Worm (Caenorhabditis elegans) whole organism, midembryonic: ENCODE data around the gene algn-9.

Experiments used
- cog-1 ChIP-seq: sonication (generic microtip); optimal IDR thresholded peaks from 2 replicates; lab custom pipeline; 2016; ENCODE audit warnings: missing genetic modification characterization, missing compliant biosample characterization
- flt-1 ChIP-seq: fragments of 200-800 bp; sonication (Bioruptor generic); IDR thresholded peaks from 2 replicates; pipeline ENCODE4 v1.3.6; 2022; ENCODE audit warnings: missing genetic modification characterization, missing compliant biosample characterization
- klf-2 ChIP-seq: fragments of 200-800 bp; sonication (Bioruptor generic); conservative IDR thresholded peaks from 2 replicates; pipeline ENCODE4 v1.3.6; 2022; ENCODE audit warnings: missing genetic modification reagents, missing genetic modification characterization, missing compliant biosample characterization
- med-1 ChIP-seq: sonication (generic microtip); optimal IDR thresholded peaks from 2 replicates; lab custom pipeline; 2017; ENCODE audit warnings: missing genetic modification characterization, mild to moderate bottlenecking, missing compliant biosample characterization, antibody characterized with exemption, missing genetic modification reagents; ENCODE audit not compliant: insufficient read depth
- ref-1 ChIP-seq: fragments of 200-800 bp; sonication (Bioruptor generic); conservative IDR thresholded peaks from 2 replicates; pipeline ENCODE4 v1.3.6; 2022; ENCODE audit warnings: missing genetic modification reagents, missing genetic modification characterization, missing compliant biosample characterization
- tab-1 ChIP-seq: fragments of 200-800 bp; sonication (Bioruptor generic); IDR thresholded peaks from 2 replicates; pipeline ENCODE4 v1.3.6; 2022; ENCODE audit warnings: missing genetic modification characterization, missing compliant biosample characterization
- ztf-23 ChIP-seq: fragments of 200-800 bp; sonication (Bioruptor generic); IDR thresholded peaks from 2 replicates; pipeline ENCODE4 v1.3.6; 2022; ENCODE audit warnings: missing genetic modification reagents, missing genetic modification characterization, missing compliant biosample characterization
- ztf-29 ChIP-seq: fragments of 200-800 bp; sonication (Bioruptor generic); IDR thresholded peaks from 2 replicates; pipeline ENCODE4 v1.3.6; 2022; ENCODE audit warnings: missing genetic modification reagents, missing genetic modification characterization, missing compliant biosample characterization

DNA sequence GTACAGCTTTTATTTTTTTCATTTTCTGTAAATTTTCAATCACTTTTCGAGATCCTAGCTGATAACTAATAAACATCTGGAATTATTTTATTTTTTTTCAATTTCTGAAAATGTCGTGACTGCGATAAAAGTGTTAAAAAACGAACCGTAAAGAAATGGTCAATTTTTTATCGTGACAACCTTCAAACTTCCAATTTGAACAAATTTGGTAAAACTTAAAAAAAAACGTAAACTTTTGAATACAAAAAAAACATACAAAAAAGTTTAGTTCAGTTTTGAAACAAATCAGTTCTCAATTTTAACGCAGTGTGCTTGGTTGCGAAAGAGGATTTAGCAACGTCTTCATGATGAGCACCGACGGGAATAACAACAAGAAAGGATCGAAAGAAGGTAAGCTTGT is 12.2 kb upstream of the algn-9 start, which contains the start of gene C06A1.3:
- TF ChIP-seq flt-1 (GFP tag; lab: Robert Waterston, UW) (no peak), klf-2 (no peak), ref-1 (no peak), ztf-29 (GFP tag; lab: Robert Waterston, UW) (no peak), tab-1 (GFP tag; lab: Robert Waterston, UW) (no peak), ztf-23 (GFP tag; lab: Robert Waterston, UW) (no peak), cog-1 (tag; lab: Kevin White, UChicago) (no peak), med-1 (no peak)
